Worm (Caenorhabditis elegans) whole organism, mixed stage, embryonic: Measurements from ENCODE around the gene ZK1248.20.

Experiments used
- blmp-1 ChIP-seq: fragments of 150-350 bp; optimal IDR thresholded peaks from 2 replicates; lab custom pipeline; 2014; ENCODE audit warnings: missing biosample characterization, missing genetic modification characterization
- ceh-43 ChIP-seq: fragments of 200-800 bp; sonication (Bioruptor generic); optimal IDR thresholded peaks from 2 replicates; lab custom pipeline; 2018; ENCODE audit warnings: mild to moderate bottlenecking, missing genetic modification characterization, moderate library complexity, missing compliant biosample characterization
- elt-3 ChIP-seq: fragments of 150-350 bp; optimal IDR thresholded peaks from 2 replicates; lab custom pipeline; 2014; ENCODE audit warnings: missing biosample characterization, missing genetic modification characterization
- lsy-2 ChIP-seq: fragments of 150-350 bp; optimal IDR thresholded peaks from 2 replicates; lab custom pipeline; 2014; ENCODE audit warnings: missing biosample characterization, missing genetic modification characterization
- mep-1 ChIP-seq: fragments of 150-350 bp; optimal IDR thresholded peaks from 2 replicates; lab custom pipeline; 2017; ENCODE audit warnings: missing biosample characterization, missing genetic modification reagents, missing genetic modification characterization, inconsistent platforms
- nhr-12 ChIP-seq: fragments of 150-350 bp; optimal IDR thresholded peaks from 2 replicates; lab custom pipeline; 2014; ENCODE audit warnings: missing biosample characterization, missing genetic modification characterization
- nhr-237 ChIP-seq: fragments of 150-350 bp; optimal IDR thresholded peaks from 2 replicates; lab custom pipeline; 2014; ENCODE audit warnings: missing biosample characterization, missing genetic modification characterization
- nhr-28 ChIP-seq: fragments of 150-350 bp; optimal IDR thresholded peaks from 2 replicates; lab custom pipeline; 2014; ENCODE audit warnings: missing biosample characterization, missing genetic modification characterization
- nhr-76 ChIP-seq: sonication (generic microtip); optimal IDR thresholded peaks from 2 replicates; lab custom pipeline; 2017; ENCODE audit warnings: missing biosample characterization, missing genetic modification characterization
- snpc-4 ChIP-seq: fragments of 150-350 bp; optimal IDR thresholded peaks from 2 replicates; lab custom pipeline; 2014; ENCODE audit warnings: missing biosample characterization, missing genetic modification characterization
- unc-39 ChIP-seq: fragments of 150-350 bp; optimal IDR thresholded peaks from 2 replicates; lab custom pipeline; 2014; ENCODE audit warnings: missing biosample characterization, missing genetic modification characterization
- unc-62 ChIP-seq: fragments of 150-350 bp; optimal IDR thresholded peaks from 2 replicates; lab custom pipeline; 2014; ENCODE audit warnings: missing biosample characterization, missing genetic modification reagents, missing genetic modification characterization
- ztf-11 ChIP-seq: fragments of 150-350 bp; optimal IDR thresholded peaks from 2 replicates; lab custom pipeline; 2014; ENCODE audit warnings: missing biosample characterization, missing genetic modification characterization

DNA sequence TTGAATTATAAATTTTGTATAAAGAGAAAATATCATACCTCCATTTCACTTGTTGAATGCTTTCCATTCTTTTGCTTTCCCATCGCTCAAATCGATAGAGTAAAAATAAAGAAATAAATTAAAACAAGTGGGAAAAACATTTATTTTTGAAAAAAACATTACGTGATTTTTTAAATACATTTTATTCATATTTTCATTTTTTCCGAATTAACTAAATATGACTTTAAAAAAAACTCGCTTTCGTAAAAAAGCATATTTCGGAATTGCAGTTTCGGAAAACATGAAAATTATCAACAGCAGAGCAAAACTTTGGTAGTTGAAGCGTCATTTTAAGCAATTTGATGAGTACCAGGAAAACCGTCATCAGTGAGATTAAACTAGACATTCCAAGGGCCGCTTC, 16.9 kb upstream of the ZK1248.20 start, which contains the start of gene K05F1.8:
- TF ChIP-seq unc-39 (tag; lab: Kevin White, UChicago) (no peak), nhr-76 (no peak), nhr-28 (tag; lab: Kevin White, UChicago) (no peak), ztf-11 (tag; lab: Kevin White, UChicago) (no peak), elt-3 (tag; lab: Kevin White, UChicago) (no peak), blmp-1 (tag; lab: Kevin White, UChicago) (no peak), lsy-2 (tag; lab: Kevin White, UChicago) (no peak), nhr-237 (no peak), ceh-43 (GFP tag; lab: Kevin White, UChicago) (no peak), nhr-12 (tag; lab: Kevin White, UChicago) (no peak), unc-62 (GFP tag; lab: Kevin White, UChicago) (no peak), mep-1 (tag; lab: Kevin White, UChicago) (no peak), snpc-4 (no peak)
